Fruit fly (Drosophila melanogaster): ENCODE results near the gene Diap1.

Diap1 gene

DNA sequence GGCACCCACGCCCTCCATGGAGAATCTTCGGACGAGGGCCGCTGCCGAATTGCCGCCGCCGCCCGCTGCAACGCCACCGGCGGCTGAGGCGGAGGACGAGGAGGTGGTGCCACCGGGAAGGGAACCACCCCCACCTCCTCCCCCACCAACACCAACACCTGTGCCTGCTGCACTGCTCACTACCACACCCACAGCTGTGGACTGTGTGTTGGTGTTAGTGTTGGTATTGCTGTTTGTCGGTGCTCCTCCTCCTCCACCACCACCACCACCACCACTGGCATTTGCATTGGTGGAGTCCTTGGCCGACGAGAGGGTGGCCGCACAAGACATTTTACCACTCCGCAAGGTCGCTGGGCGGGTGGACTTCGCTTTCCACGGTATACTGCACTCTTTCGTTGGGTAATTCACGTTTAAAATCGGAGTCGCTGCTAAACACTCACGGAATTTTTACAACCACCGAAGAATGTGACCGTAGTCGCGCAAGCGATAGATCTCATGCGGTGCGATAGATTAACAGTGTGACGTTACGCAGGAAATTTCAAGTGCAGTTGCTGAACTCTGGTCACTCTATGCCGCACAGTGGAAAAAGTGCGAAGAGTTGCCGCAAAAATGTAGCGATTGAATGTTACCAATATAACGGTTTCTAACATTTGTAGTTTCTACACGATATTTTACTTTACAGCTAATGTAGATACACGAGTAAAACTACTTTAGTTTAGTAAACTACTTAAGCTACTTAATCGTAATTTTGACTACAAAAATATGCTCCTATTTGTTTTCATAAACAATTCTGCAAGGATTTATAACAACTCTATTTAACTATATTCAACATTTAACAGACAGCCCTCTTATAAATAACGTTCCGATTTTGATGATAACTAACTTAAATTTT is 39.3 kb downstream of the Diap1 start, which contains the start of gene mib1 (continued):
- no peak for TF ChIP-seq CG3407 (GFP tag; optimal IDR thresholded peaks at IDR 0.05)
- TF ChIP-seq Lim3 (GFP tag; IDR thresholded peaks at IDR 0.05): no peak
- peak; percentile 5 for TF ChIP-seq CG30403 (GFP tag; optimal IDR thresholded peaks at IDR 0.05)
- no peak for TF ChIP-seq Drgx (GFP tag; IDR thresholded peaks at IDR 0.05)
- no peak for TF ChIP-seq D19B (GFP tag; optimal IDR thresholded peaks at IDR 0.05)
- TF ChIP-seq CG12744 (GFP tag; optimal IDR thresholded peaks at IDR 0.05): no peak
- TF ChIP-seq Lpt (GFP tag; optimal IDR thresholded peaks at IDR 0.05): no peak
- peak; percentile 86 for TF ChIP-seq CG33213 (GFP tag; optimal IDR thresholded peaks at IDR 0.05)
- no peak for TF ChIP-seq CG12219 (GFP tag; optimal IDR thresholded peaks at IDR 0.05)
- no peak for TF ChIP-seq Dip2 (GFP tag; IDR thresholded peaks at IDR 0.05)
- peak; percentile 89 for TF ChIP-seq HmgZ (tag; optimal IDR thresholded peaks at IDR 0.05)
- peak; percentile 62; the same call in 1 of the 3 replicates for TF ChIP-seq sr (GFP tag; IDR thresholded peaks at IDR 0.05)
- TF ChIP-seq Nf-YA (GFP tag; IDR thresholded peaks at IDR 0.05): no peak; the same call in 1 of the 2 replicates
- TF ChIP-seq CG7786 (GFP tag; optimal IDR thresholded peaks at IDR 0.05): peak; percentile 26
- TF ChIP-seq zfh2 (GFP tag; optimal IDR thresholded peaks at IDR 0.05): peak; percentile 32
- no peak for TF ChIP-seq CG8281 (tag; optimal IDR thresholded peaks at IDR 0.05)
- peak; percentile 32 for TF ChIP-seq ewg (GFP tag; optimal IDR thresholded peaks at IDR 0.05)
- TF ChIP-seq MTF-1 (GFP tag; optimal IDR thresholded peaks at IDR 0.05; ENCODE audit: borderline replicate concordance): no peak
- TF ChIP-seq Hand (GFP tag; optimal IDR thresholded peaks at IDR 0.05): no peak
- TF ChIP-seq CG7987 (GFP tag; optimal IDR thresholded peaks at IDR 0.05): peak; percentile 75
- no peak for TF ChIP-seq tio (GFP tag; optimal IDR thresholded peaks at IDR 0.05)
- peak; percentile 40 for TF ChIP-seq CG9609 (GFP tag; optimal IDR thresholded peaks at IDR 0.05)
- peak; percentile 4 for TF ChIP-seq ac (GFP tag; optimal IDR thresholded peaks at IDR 0.05)
- TF ChIP-seq CG17385 (GFP tag; optimal IDR thresholded peaks at IDR 0.05): peak; percentile 6
- peak; percentile 37 for TF ChIP-seq dmrt99B (tag; optimal IDR thresholded peaks at IDR 0.05)
- TF ChIP-seq CG12659 (GFP tag; optimal IDR thresholded peaks at IDR 0.05): peak; percentile 88
- TF ChIP-seq fd3F (GFP tag; optimal IDR thresholded peaks at IDR 0.05): no peak
- no peak for TF ChIP-seq Camta (GFP tag; optimal IDR thresholded peaks at IDR 0.05)
- TF ChIP-seq CG5180 (GFP tag; optimal IDR thresholded peaks at IDR 0.05): no peak
- peak in 1 of 3 experiments; percentile 28 for TF ChIP-seq lola (GFP tag; optimal IDR thresholded peaks at IDR 0.05)
- TF ChIP-seq CG1647 (GFP tag; optimal IDR thresholded peaks at IDR 0.05): no peak
- TF ChIP-seq Xrp1 (GFP tag; IDR thresholded peaks at IDR 0.05): no peak
- no peak for TF ChIP-seq lilli (GFP tag; optimal IDR thresholded peaks at IDR 0.05)
- TF ChIP-seq croc (GFP tag; conservative IDR thresholded peaks at IDR 0.05): no peak
- TF ChIP-seq Tbp (GFP tag; optimal IDR thresholded peaks at IDR 0.05): no peak
- peak; percentile 12 for TF ChIP-seq disco-r (GFP tag; optimal IDR thresholded peaks at IDR 0.05)
- peak; percentile 18 for TF ChIP-seq Blimp-1 (GFP tag; optimal IDR thresholded peaks at IDR 0.05)
- TF ChIP-seq CG31365 (tag; optimal IDR thresholded peaks at IDR 0.05): peak; percentile 60
- no peak for TF ChIP-seq sc (optimal IDR thresholded peaks at IDR 0.05)
- TF ChIP-seq sc (GFP tag; optimal IDR thresholded peaks at IDR 0.05): no peak
- TF ChIP-seq Optix (GFP tag; IDR thresholded peaks at IDR 0.05): no peak
- no peak for TF ChIP-seq CG14050 (GFP tag; IDR thresholded peaks at IDR 0.05)
- TF ChIP-seq psq (GFP tag; optimal IDR thresholded peaks at IDR 0.05): peak; percentile 11
- no peak for TF ChIP-seq Hr3 (GFP tag; optimal IDR thresholded peaks at IDR 0.05)
- TF ChIP-seq Oaz (GFP tag; IDR thresholded peaks at IDR 0.05): no peak
- no peak for TF ChIP-seq Side (GFP tag; optimal IDR thresholded peaks at IDR 0.05)
- peak; percentile 26 for TF ChIP-seq emc (GFP tag; optimal IDR thresholded peaks at IDR 0.05)
- peak; percentile 41 for TF ChIP-seq CG3163 (GFP tag; optimal IDR thresholded peaks at IDR 0.05)
- peak; percentile 47 for TF ChIP-seq CG12299 (tag; optimal IDR thresholded peaks at IDR 0.05)
- 0 out of 3 replicates have a peak, but pooled peaks have one; percentile 8 for TF ChIP-seq H15 (GFP tag; IDR thresholded peaks at IDR 0.05)
